Fruit fly (Drosophila melanogaster) whole organism, embryonic: ENCODE results near the gene hook.

ENCODE experiments used
- Bgb ChIP-seq: fragments of 200-800 bp; sonication (Bioruptor generic); IDR thresholded peaks from 2 replicates; pipeline ENCODE4 v1.3.6; 2022; ENCODE audit warnings: missing biosample characterization, missing genetic modification characterization; ENCODE audit not compliant: partially characterized antibody
- CG10147 ChIP-seq: fragments of 200-800 bp; sonication (Bioruptor generic); optimal IDR thresholded peaks from 2 replicates; lab custom pipeline; 2019; ENCODE audit warnings: missing biosample characterization, mild to moderate bottlenecking, missing genetic modification characterization, moderate library complexity
- CG10267 ChIP-seq: fragments of 200-800 bp; sonication (Bioruptor generic); optimal IDR thresholded peaks from 2 replicates; lab custom pipeline; 2018; ENCODE audit warnings: missing biosample characterization, mild to moderate bottlenecking, missing genetic modification characterization, moderate library complexity
- CG11504 ChIP-seq: fragments of 200-800 bp; sonication (Bioruptor generic); optimal IDR thresholded peaks from 3 replicates; lab custom pipeline; 2019; ENCODE audit warnings: missing biosample characterization, mild to moderate bottlenecking, missing genetic modification characterization, moderate library complexity
- CG12659 ChIP-seq: fragments of 200-800 bp; sonication (Bioruptor generic); optimal IDR thresholded peaks from 3 replicates; lab custom pipeline; 2017; ENCODE audit warnings: mild to moderate bottlenecking, missing biosample characterization, missing genetic modification reagents, missing genetic modification characterization
- CG13424 ChIP-seq: fragments of 200-800 bp; sonication (Bioruptor generic); optimal IDR thresholded peaks from 2 replicates; lab custom pipeline; 2019; ENCODE audit warnings: missing biosample characterization, mild to moderate bottlenecking, missing genetic modification characterization, moderate library complexity
- CG13894 ChIP-seq: fragments of 200-800 bp; sonication (Bioruptor generic); optimal IDR thresholded peaks from 3 replicates; lab custom pipeline; 2018; ENCODE audit warnings: missing biosample characterization, mild to moderate bottlenecking, missing genetic modification characterization, moderate library complexity
- CG15011 ChIP-seq: fragments of 200-800 bp; sonication (Bioruptor generic); optimal IDR thresholded peaks from 3 replicates; lab custom pipeline; 2018; ENCODE audit warnings: missing biosample characterization, mild to moderate bottlenecking, missing genetic modification characterization
- CG30020 ChIP-seq: fragments of 200-800 bp; optimal IDR thresholded peaks from 2 replicates; lab custom pipeline; 2019; ENCODE audit warnings: missing biosample characterization, mild to moderate bottlenecking, missing genetic modification characterization, moderate library complexity
- CG4707 ChIP-seq: fragments of 200-800 bp; sonication (Bioruptor generic); optimal IDR thresholded peaks from 2 replicates; lab custom pipeline; 2018; ENCODE audit warnings: missing biosample characterization, mild to moderate bottlenecking, missing genetic modification characterization, moderate library complexity
- CG5953 ChIP-seq: fragments of 200-800 bp; sonication (Bioruptor generic); IDR thresholded peaks from 2 replicates; pipeline ENCODE4 v1.3.6; 2022; ENCODE audit warnings: missing biosample characterization, missing genetic modification characterization
- CG7556 ChIP-seq: fragments of 200-800 bp; sonication (Bioruptor generic); optimal IDR thresholded peaks from 2 replicates; lab custom pipeline; 2017; ENCODE audit warnings: missing biosample characterization, mild to moderate bottlenecking, missing genetic modification characterization
- CG7745 ChIP-seq: fragments of 200-800 bp; sonication (Bioruptor generic); optimal IDR thresholded peaks from 2 replicates; lab custom pipeline; 2018; ENCODE audit warnings: missing biosample characterization, mild to moderate bottlenecking, missing genetic modification characterization, moderate library complexity
- CG7963 ChIP-seq: fragments of 200-800 bp; sonication (Bioruptor generic); IDR thresholded peaks from 3 replicates; pipeline ENCODE4 v1.3.6; 2022; ENCODE audit warnings: missing biosample characterization, missing genetic modification characterization; ENCODE audit not compliant: partially characterized antibody
- CG7987 ChIP-seq: fragments of 200-800 bp; sonication (Bioruptor generic); optimal IDR thresholded peaks from 2 replicates; lab custom pipeline; 2018; ENCODE audit warnings: missing biosample characterization, mild to moderate bottlenecking, missing genetic modification characterization, moderate library complexity
- CG8290 ChIP-seq, 3 experiments: fragments of 200-800 bp; sonication (Bioruptor generic); optimal IDR thresholded peaks; 2 replicates each; lab custom pipeline; 2016 to 2019; ENCODE audit warnings: missing biosample characterization in 3 of 3, missing genetic modification characterization in 3 of 3, mild to moderate bottlenecking in 2 of 3, moderate library complexity in 1 of 3
- CG8765 ChIP-seq: fragments of 200-800 bp; sonication (Bioruptor generic); IDR thresholded peaks from 2 replicates; pipeline ENCODE4 v1.3.6; 2022; ENCODE audit warnings: missing biosample characterization, missing genetic modification characterization
- CG8924 ChIP-seq: fragments of 200-800 bp; optimal IDR thresholded peaks from 3 replicates; lab custom pipeline; 2019; ENCODE audit warnings: missing biosample characterization, mild to moderate bottlenecking, missing genetic modification characterization, moderate library complexity
- CG9932 ChIP-seq: fragments of 200-800 bp; sonication (Bioruptor generic); IDR thresholded peaks from 2 replicates; pipeline ENCODE4 v1.3.6; 2022; ENCODE audit warnings: missing biosample characterization, missing genetic modification characterization
- CHES-1-like ChIP-seq: fragments of 200-800 bp; sonication (Bioruptor generic); optimal IDR thresholded peaks from 2 replicates; lab custom pipeline; 2016; ENCODE audit warnings: missing biosample characterization, missing genetic modification characterization
- Doc3 ChIP-seq: fragments of 200-800 bp; sonication (Bioruptor generic); IDR thresholded peaks from 3 replicates; pipeline ENCODE4 v1.3.6; 2022; ENCODE audit warnings: missing biosample characterization, missing genetic modification characterization; ENCODE audit not compliant: partially characterized antibody
- Dp ChIP-seq: fragments of 200-800 bp; sonication (Bioruptor generic); optimal IDR thresholded peaks from 2 replicates; lab custom pipeline; 2018; ENCODE audit warnings: missing biosample characterization, mild to moderate bottlenecking, missing genetic modification characterization, moderate library complexity
- Dref ChIP-seq: fragments of 200-800 bp; sonication (Bioruptor generic); IDR thresholded peaks from 2 replicates; pipeline ENCODE4 v1.3.6; 2022; ENCODE audit warnings: missing biosample characterization, missing genetic modification characterization
- Ets97D ChIP-seq: fragments of 200-800 bp; sonication (Bioruptor generic); optimal IDR thresholded peaks from 3 replicates; lab custom pipeline; 2016; ENCODE audit warnings: missing biosample characterization, missing genetic modification characterization
- HLH4C ChIP-seq: fragments of 200-800 bp; sonication (Bioruptor generic); IDR thresholded peaks from 3 replicates; pipeline ENCODE4 v1.3.6; 2022; ENCODE audit warnings: missing biosample characterization, missing genetic modification characterization; ENCODE audit not compliant: partially characterized antibody
- Mad ChIP-seq: fragments of 200-800 bp; sonication (Bioruptor generic); optimal IDR thresholded peaks from 2 replicates; lab custom pipeline; 2016; ENCODE audit warnings: missing biosample characterization, missing genetic modification characterization
- Opbp ChIP-seq: fragments of 200-800 bp; sonication (Bioruptor generic); IDR thresholded peaks from 3 replicates; pipeline ENCODE4 v1.3.6; 2022; ENCODE audit warnings: missing biosample characterization, missing genetic modification characterization; ENCODE audit not compliant: partially characterized antibody
- Pdp1 ChIP-seq, 2 experiments: fragments of 200-800 bp; sonication (Bioruptor generic); optimal IDR thresholded peaks; 3 replicates each; lab custom pipeline; 2016; ENCODE audit warnings: missing biosample characterization in 2 of 2, missing genetic modification characterization in 2 of 2, mild to moderate bottlenecking in 1 of 2, moderate library complexity in 1 of 2
- Sin3A ChIP-seq: fragments of >200 bp; optimal IDR thresholded peaks from 2 replicates; lab custom pipeline; 2018
- Sry-β ChIP-seq: fragments of 200-800 bp; sonication (Bioruptor generic); optimal IDR thresholded peaks from 2 replicates; lab custom pipeline; 2018; ENCODE audit warnings: missing biosample characterization, mild to moderate bottlenecking, missing genetic modification characterization, moderate library complexity
- TFAM ChIP-seq: fragments of 200-800 bp; sonication (Bioruptor generic); optimal IDR thresholded peaks from 2 replicates; lab custom pipeline; 2017; ENCODE audit warnings: missing biosample characterization, missing genetic modification characterization, inconsistent platforms
- YL-1 ChIP-seq: fragments of 200-800 bp; sonication (Bioruptor generic); optimal IDR thresholded peaks from 3 replicates; lab custom pipeline; 2017; ENCODE audit warnings: missing biosample characterization, mild to moderate bottlenecking, missing genetic modification characterization
- amos ChIP-seq: fragments of 200-800 bp; sonication (Bioruptor generic); IDR thresholded peaks from 2 replicates; pipeline ENCODE4 v1.3.6; 2022; ENCODE audit warnings: missing biosample characterization, missing genetic modification characterization; ENCODE audit not compliant: partially characterized antibody
- chn ChIP-seq: fragments of 200-800 bp; sonication (Bioruptor generic); optimal IDR thresholded peaks from 2 replicates; lab custom pipeline; 2016; ENCODE audit warnings: missing biosample characterization, missing genetic modification characterization
- ci ChIP-seq: fragments of 200-800 bp; sonication (Bioruptor generic); IDR thresholded peaks from 3 replicates; pipeline ENCODE4 v1.3.6; 2022; ENCODE audit warnings: missing biosample characterization, missing genetic modification characterization
- da ChIP-seq: fragments of 200-800 bp; sonication (Bioruptor generic); optimal IDR thresholded peaks from 2 replicates; lab custom pipeline; 2016; ENCODE audit warnings: missing biosample characterization, missing genetic modification characterization
- dm ChIP-seq: fragments of 200-800 bp; sonication (Bioruptor generic); optimal IDR thresholded peaks from 3 replicates; lab custom pipeline; 2016; ENCODE audit warnings: missing biosample characterization, missing genetic modification characterization
- fd3F ChIP-seq: fragments of 200-800 bp; sonication (Bioruptor generic); optimal IDR thresholded peaks from 2 replicates; lab custom pipeline; 2018; ENCODE audit warnings: missing biosample characterization, mild to moderate bottlenecking, missing genetic modification characterization, moderate library complexity
- kay ChIP-seq: fragments of 200-800 bp; sonication (Bioruptor generic); optimal IDR thresholded peaks from 2 replicates; lab custom pipeline; 2016; ENCODE audit warnings: missing biosample characterization, missing genetic modification characterization
- lilli ChIP-seq: fragments of 200-800 bp; sonication (Bioruptor generic); optimal IDR thresholded peaks from 3 replicates; lab custom pipeline; 2016; ENCODE audit warnings: missing biosample characterization, missing genetic modification characterization
- mam ChIP-seq: fragments of 200-800 bp; sonication (Bioruptor generic); optimal IDR thresholded peaks from 3 replicates; lab custom pipeline; 2016; ENCODE audit warnings: missing biosample characterization, missing genetic modification characterization
- pum ChIP-seq: fragments of 200-800 bp; sonication (Bioruptor generic); optimal IDR thresholded peaks from 2 replicates; lab custom pipeline; 2016; ENCODE audit warnings: missing biosample characterization, missing genetic modification characterization
- pzg ChIP-seq: fragments of 200-800 bp; sonication (Bioruptor generic); optimal IDR thresholded peaks from 3 replicates; lab custom pipeline; 2018; ENCODE audit warnings: missing biosample characterization, mild to moderate bottlenecking, missing genetic modification characterization, moderate library complexity
- sob ChIP-seq: fragments of 200-800 bp; sonication (Bioruptor generic); IDR thresholded peaks from 2 replicates; pipeline ENCODE4 v1.3.6; 2022; ENCODE audit warnings: missing biosample characterization, missing genetic modification characterization
- tgo ChIP-seq: fragments of 200-800 bp; sonication (Bioruptor generic); IDR thresholded peaks from 3 replicates; pipeline ENCODE4 v1.3.6; 2022; ENCODE audit warnings: missing biosample characterization, missing genetic modification characterization
- tna ChIP-seq: fragments of 200-800 bp; sonication (Bioruptor generic); IDR thresholded peaks from 2 replicates; pipeline ENCODE4 v1.3.6; 2022; ENCODE audit warnings: missing biosample characterization, missing genetic modification characterization; ENCODE audit not compliant: partially characterized antibody
- twi ChIP-seq: fragments of 200-800 bp; optimal IDR thresholded peaks from 2 replicates; lab custom pipeline; 2019; ENCODE audit warnings: missing biosample characterization, mild to moderate bottlenecking, missing genetic modification characterization, moderate library complexity
- unpg ChIP-seq: fragments of 200-800 bp; sonication (Bioruptor generic); optimal IDR thresholded peaks from 3 replicates; lab custom pipeline; 2018; ENCODE audit warnings: missing biosample characterization, mild to moderate bottlenecking, missing genetic modification characterization, moderate library complexity

hook gene

DNA sequence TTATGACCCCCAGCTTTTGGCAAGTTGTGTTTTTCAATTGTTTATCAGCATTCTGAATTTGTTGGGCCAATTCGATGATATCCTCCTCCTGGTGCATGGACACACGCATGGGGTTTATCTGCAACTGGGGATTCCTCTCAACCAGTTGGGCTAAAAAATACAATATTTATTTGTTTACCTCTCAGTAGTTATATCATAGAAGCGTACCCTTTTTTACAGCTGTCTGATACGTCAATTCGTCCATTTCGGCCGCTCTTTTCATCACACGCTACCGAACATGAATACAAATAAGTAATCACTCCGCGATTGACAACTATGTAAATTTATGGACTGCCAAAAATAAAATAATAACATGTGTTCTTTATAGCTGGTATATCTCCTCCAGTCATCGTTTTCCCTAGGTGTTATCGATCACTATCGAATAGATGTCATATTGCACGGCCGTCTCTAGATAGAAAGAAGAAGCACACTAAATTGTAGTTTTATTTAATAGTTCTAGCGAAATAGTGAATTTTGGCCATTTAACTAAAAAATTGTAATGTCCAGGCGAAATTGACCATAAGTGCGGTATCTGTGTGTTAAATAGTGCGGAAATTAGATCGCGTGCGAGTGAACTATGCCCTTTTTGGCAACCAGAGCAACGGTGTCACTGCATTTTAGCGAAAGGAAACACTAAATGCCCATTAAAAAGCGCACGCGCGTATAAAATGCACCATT, 1.1 kb upstream of the hook start, which contains the start of the genes mib2 and CG31800 (continued):
- peak; percentile 57 for TF ChIP-seq dm (GFP tag; lab: Kevin White, UChicago)
- peak; percentile 10 for TF ChIP-seq lilli (GFP tag; lab: Kevin White, UChicago)
- TF ChIP-seq pum (GFP tag; lab: Kevin White, UChicago), result no peak
- no peak for TF ChIP-seq Sry-β
- TF ChIP-seq CG5953 (GFP tag; lab: Robert Waterston, UW), result no peak
- peak; percentile 2 for TF ChIP-seq CG13424 (tag; lab: Kevin White, UChicago)
- TF ChIP-seq Mad (GFP tag; lab: Kevin White, UChicago), result no peak
- peak; percentile 47; the same call in 1 of the 2 replicates for TF ChIP-seq CG9932 (GFP tag; lab: Robert Waterston, UW)
- TF ChIP-seq CG8765 (GFP tag; lab: Robert Waterston, UW), result no peak
- peak; percentile 88 for TF ChIP-seq amos (GFP tag; lab: Robert Waterston, UW)
- TF ChIP-seq fd3F (GFP tag; lab: Kevin White, UChicago), result no peak
- peak; percentile 1 for TF ChIP-seq chn (GFP tag; lab: Kevin White, UChicago)
- no peak for TF ChIP-seq mam (GFP tag; lab: Kevin White, UChicago)
- TF ChIP-seq unpg (GFP tag; lab: Kevin White, UChicago), result no peak
- no peak for TF ChIP-seq da
- peak; percentile 16 for TF ChIP-seq CG10267 (tag; lab: Kevin White, UChicago)
- peak; percentile 12 for TF ChIP-seq Sin3A
- no peak for TF ChIP-seq TFAM (GFP tag; lab: Kevin White, UChicago)
- TF ChIP-seq CG11504 (tag; lab: Kevin White, UChicago), result peak; percentile 23
- peak; percentile 89 for TF ChIP-seq HLH4C (GFP tag; lab: Robert Waterston, UW)
- TF ChIP-seq CG7963 (GFP tag; lab: Robert Waterston, UW), result peak; percentile 86
- TF ChIP-seq Dref (GFP tag; lab: Robert Waterston, UW), result peak; percentile 86
- TF ChIP-seq CG10147 (GFP tag; lab: Kevin White, UChicago), result peak; percentile 32
- TF ChIP-seq twi (tag; lab: Kevin White, UChicago), result peak; percentile 77
- peak; percentile 40 for TF ChIP-seq CG12659
- TF ChIP-seq CHES-1-like (GFP tag; lab: Kevin White, UChicago), result no peak
- peak; percentile 76; the same call in 2 of the 3 replicates for TF ChIP-seq Doc3 (GFP tag; lab: Robert Waterston, UW)
- TF ChIP-seq CG30020 (tag; lab: Kevin White, UChicago), result peak; percentile 39
- TF ChIP-seq pzg, result peak; percentile 63
- TF ChIP-seq CG7556 (GFP tag; lab: Kevin White, UChicago), result no peak
- TF ChIP-seq Bgb, result peak; percentile 89
- peak; percentile 69 for TF ChIP-seq tna
- TF ChIP-seq CG8290 (GFP tag; optimal IDR thresholded peaks at IDR 0.05; lab: Kevin White, UChicago), result peak; percentile 29
- TF ChIP-seq CG8290 (tag; optimal IDR thresholded peaks at IDR 0.05; lab: Kevin White, UChicago), result peak in 1 of 2 experiments; percentile 49
- TF ChIP-seq CG15011 (GFP tag; lab: Kevin White, UChicago), result no peak
- peak; percentile 8 for TF ChIP-seq Ets97D
- peak; percentile 1 for TF ChIP-seq CG13894
- peak in 1 of 2 experiments; percentile 77 for TF ChIP-seq Pdp1 (GFP tag; optimal IDR thresholded peaks at IDR 0.05; lab: Kevin White, UChicago)
- no peak for TF ChIP-seq CG7745
- TF ChIP-seq CG8924 (tag; lab: Kevin White, UChicago), result peak; percentile 16
- peak; percentile 59 for TF ChIP-seq YL-1 (GFP tag; lab: Kevin White, UChicago)
- TF ChIP-seq Dp (GFP tag; lab: Kevin White, UChicago), result no peak
- TF ChIP-seq CG4707 (GFP tag; lab: Kevin White, UChicago), result no peak
- peak; percentile 35; the same call in 1 of the 2 replicates for TF ChIP-seq sob (GFP tag; lab: Robert Waterston, UW)
- no peak for TF ChIP-seq tgo (GFP tag; lab: Robert Waterston, UW)
- peak; percentile 15 for TF ChIP-seq CG7987 (GFP tag; lab: Kevin White, UChicago)
- TF ChIP-seq kay, result no peak
- peak; percentile 86; the same call in 2 of the 3 replicates for TF ChIP-seq Opbp (GFP tag; lab: Robert Waterston, UW)
- TF ChIP-seq ci, result no peak
